Fruit fly (Drosophila melanogaster): Measurements from ENCODE around the gene CG9300.

The CG9300 gene

DNA sequence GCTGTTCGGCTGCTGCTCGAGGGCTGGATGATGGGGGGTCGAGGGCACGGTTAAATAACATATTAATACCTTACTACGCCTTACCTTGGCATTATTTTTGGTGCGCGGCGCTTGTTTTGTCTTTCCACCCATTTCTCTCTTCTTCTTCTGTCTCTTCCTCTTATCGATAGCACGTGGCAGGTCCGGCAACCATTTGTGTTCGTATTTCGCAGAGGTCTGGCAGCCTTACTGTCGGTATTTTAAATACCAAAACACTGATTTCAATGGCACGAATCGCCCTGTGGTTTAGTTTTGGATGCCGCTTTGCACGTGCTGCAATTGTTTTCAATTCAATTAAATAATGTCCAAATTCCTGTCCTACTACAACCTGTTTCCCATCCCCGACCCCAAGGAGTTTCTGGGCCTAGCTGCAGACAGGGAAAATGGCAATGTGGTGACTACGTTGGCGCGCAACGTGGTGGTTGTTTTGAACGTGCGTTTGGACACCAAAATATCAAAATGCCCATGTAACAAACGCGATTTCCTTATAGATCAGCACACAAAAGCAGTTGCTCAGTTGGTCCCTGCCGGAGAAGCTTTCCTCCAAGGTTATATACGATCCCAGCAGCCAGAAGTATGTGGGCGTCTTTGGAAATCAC, at the start of gene CG9300, which contains the start of gene Ltn1:
Gene CG9300 (plus strand): TSS at position 285 of the 638 bp plus-strand sequence.
Gene Ltn1 (minus strand): TSS at position 155 of the 638 bp plus-strand sequence.
- TF ChIP-seq noc (tag; optimal IDR thresholded peaks at IDR 0.05) = no peak

dm6 chr3L:19503770-19504169, 48.5 kb upstream of the CG9300 start, which contains the start of gene CG9452:
CG9452 (minus strand) TSS chr3L:19503870.
- no peak for TF ChIP-seq noc (tag; optimal IDR thresholded peaks at IDR 0.05)

DNA sequence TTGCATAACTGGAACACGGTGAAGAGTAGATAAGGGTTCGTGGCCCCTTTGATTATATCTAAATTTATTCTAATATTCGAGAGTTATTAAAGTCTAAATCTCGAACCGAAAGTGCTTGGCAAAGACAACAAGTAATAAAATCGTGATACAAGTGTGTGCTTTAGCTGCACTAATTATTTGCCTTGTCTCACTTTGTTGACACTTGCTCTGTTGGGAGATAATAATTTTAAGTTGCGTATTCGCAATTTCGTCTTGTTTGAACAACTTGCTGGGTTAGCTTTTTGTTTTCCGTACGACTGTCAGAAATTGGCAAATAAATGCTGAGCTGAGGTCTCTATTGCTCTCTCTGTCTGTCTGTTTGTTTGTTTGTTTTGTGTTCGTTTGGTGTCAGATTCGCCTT, 47.5 kb upstream of the CG9300 start:
- TF ChIP-seq noc (tag; optimal IDR thresholded peaks at IDR 0.05) = peak; percentile 71

- no peak for TF ChIP-seq noc (tag; optimal IDR thresholded peaks at IDR 0.05)
Observed at dm6 chr3L:19512672-19513071, 39.5 kb upstream of the CG9300 start.

- TF ChIP-seq noc (tag; optimal IDR thresholded peaks at IDR 0.05) = no peak
Observed at dm6 chr3L:19516547-19516946, 35.7 kb upstream of the CG9300 start.

DNA sequence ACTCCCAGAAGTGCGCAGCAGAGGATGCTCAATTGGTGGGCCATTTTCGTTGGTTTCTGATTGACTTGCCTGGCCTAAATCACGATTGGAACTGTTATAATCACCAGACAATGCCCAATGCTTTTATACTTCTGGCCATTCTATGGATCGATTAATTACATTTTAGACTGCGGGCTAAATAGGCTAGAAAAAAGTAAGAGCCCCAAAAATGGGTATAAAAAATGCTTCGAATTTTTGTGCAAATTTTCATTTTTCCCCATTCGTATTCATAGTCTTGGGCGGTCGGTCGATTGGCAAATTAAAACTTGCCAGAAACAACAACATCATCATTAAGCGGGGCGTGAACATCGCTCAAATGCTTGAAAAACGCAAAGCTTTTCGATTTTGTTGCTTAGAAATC, 34.0 kb upstream of the CG9300 start, which contains the start of gene Cpr76Ba:
Gene Cpr76Ba (minus strand): TSS at position 101 of the 400 bp plus-strand sequence.
- no peak for TF ChIP-seq noc (tag; optimal IDR thresholded peaks at IDR 0.05)

- no peak for TF ChIP-seq noc (tag; optimal IDR thresholded peaks at IDR 0.05)
Observed at dm6 chr3L:19519349-19519748, 32.9 kb upstream of the CG9300 start, which contains the start of gene Cpr76Bb. Cpr76Bb (plus strand) TSS chr3L:19519649.

dm6 chr3L:19520645-19521044, 31.6 kb upstream of the CG9300 start, which contains the start of gene Cpr76Bc:
Cpr76Bc (plus strand) TSS chr3L:19520945.
- no peak for TF ChIP-seq noc (tag; optimal IDR thresholded peaks at IDR 0.05)

DNA sequence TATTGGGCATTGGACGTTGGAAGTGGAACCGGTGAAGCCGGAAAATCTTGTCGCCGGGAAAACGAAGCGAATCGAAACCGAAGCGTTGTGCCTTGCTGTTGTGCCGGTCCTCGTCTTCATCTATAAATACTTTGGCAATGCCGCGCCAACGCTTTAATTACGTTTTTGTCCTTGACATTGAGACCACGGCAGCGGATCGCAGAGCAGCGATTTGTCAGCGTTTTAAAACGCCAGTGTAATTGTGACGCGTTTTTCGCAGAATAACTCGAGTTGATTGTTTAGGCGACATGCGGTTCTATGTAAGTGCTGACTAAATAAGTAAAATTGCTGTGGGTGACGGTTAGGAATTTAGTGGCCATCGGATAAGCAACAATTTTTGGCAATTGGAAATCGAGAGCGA, 31.1 kb upstream of the CG9300 start:
- no peak for TF ChIP-seq noc (tag; optimal IDR thresholded peaks at IDR 0.05)

DNA sequence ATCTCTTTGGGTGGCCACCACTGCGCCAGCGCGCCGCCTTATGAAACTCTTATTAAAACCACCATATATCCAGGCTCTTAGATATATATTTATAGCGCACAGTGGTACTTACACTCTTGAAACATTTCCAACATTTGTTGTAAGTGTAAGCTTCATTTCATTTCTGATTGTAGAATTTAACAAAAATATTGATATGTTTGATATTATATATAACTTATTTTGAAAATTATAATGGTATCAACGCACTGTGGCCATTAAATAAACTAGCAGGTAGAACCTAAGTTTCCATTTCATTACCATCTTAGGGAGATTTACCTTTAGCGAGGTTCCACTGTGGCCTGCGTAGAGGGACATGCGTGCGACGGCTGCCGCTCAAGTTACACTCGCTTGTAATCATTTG, 27.5 kb upstream of the CG9300 start:
- no peak for TF ChIP-seq noc (tag; optimal IDR thresholded peaks at IDR 0.05)

DNA sequence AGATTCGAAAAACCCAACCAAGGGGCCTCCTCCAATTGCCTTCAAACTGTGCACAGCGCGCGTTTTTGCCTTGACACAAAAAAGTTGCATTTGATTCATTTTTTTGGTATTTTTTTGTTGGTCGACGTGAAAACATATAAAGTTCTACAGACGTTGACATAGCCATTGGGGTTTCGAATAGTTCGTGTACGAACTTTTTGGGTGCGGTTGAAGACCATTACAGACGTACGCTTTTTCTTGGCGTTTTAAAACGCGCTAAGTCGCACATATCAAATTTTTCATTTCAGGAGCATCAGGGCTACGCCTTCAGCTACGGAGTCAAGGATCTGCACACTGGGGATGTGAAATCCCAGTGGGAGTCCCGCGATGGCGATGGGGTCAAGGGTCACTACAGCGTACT, 26.5 kb upstream of the CG9300 start:
- TF ChIP-seq noc (tag; optimal IDR thresholded peaks at IDR 0.05) = no peak

DNA sequence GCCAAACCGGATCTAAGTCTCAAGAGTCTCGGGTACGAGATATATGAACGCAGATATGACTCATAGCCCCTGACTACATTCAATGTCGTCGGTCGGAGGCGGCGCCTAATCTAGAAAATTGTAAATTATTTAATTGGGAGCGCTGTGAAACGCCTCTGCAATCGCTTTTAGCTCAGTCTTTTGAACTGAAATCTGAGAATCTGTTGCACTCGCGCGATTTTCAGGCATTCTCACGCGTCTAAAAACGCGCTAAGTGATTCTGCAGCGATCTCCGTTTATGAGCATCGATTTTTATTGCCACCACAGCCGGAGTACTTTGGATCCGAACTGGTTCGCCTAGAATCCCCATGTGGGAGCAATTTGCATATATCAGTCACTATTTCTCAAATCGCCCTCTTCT, 23.7 kb upstream of the CG9300 start:
- TF ChIP-seq noc (tag; optimal IDR thresholded peaks at IDR 0.05) = no peak

dm6 chr3L:19532443-19532842, 19.8 kb upstream of the CG9300 start, which contains the start of gene Cpr76Bd:
Cpr76Bd (plus strand) TSS chr3L:19532743.
- TF ChIP-seq noc (tag; optimal IDR thresholded peaks at IDR 0.05) = no peak

- TF ChIP-seq noc (tag; optimal IDR thresholded peaks at IDR 0.05) = no peak
Observed at dm6 chr3L:19544105-19544504, 8.1 kb upstream of the CG9300 start, which contains the start of the genes CG46434 and Dred. CG46434 (minus strand) TSS chr3L:19544205. Dred (minus strand) TSS chr3L:19544205.

dm6 chr3L:19544810-19545209, 7.4 kb upstream of the CG9300 start, which contains the start of the genes CG46435 and Rcd7:
CG46435 (plus strand) TSS chr3L:19545110.
Rcd7 (plus strand) TSS chr3L:19545110.
- TF ChIP-seq noc (tag; optimal IDR thresholded peaks at IDR 0.05) = no peak

DNA sequence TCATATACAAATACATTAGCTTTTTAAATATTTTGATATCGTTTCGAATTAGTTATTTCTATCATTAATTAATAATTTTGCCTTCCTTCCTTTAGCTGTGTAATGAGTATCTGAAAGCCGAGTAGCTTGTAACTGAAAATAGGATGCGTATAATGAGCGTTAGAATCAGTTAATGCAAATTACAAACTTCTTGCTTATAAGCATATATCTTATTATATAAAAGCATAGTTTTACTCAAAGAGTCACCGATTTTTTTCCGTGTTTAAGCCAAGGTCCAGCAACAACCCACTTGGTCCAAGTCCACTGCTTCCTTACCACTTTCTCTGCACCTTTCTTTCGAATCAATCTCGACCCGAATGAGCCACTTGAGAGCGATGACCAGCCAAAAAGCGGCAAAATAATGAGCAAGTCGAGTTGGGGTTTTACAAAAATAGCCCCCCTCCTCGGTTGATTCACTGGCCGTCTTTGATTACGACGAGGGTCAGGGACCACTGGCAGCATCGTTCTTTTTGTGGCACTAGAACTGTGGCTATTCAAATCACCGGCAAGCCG, 3.8 kb downstream of the CG9300 start:
- TF ChIP-seq noc (tag; optimal IDR thresholded peaks at IDR 0.05) = no peak

DNA sequence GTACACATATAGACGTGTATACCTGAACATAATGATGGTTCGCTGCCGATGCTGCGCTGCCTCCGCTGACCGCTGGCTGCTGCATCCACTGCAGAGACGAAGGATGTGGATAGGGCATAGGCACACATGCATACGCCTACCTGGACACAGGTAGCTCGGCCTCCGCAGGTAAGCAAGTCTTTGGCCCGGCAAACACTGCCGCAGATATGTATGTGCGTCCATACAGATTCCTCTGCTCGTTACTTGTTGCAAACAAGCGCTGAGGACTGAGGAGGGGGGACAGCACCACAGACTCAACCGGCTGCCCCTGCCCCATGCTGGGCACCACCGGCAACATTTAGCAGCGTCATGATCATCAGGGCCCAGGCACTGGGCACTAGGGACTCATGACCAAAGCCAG, 4.5 kb downstream of the CG9300 start:
- TF ChIP-seq noc (tag; optimal IDR thresholded peaks at IDR 0.05) = no peak
